Fruit fly (Drosophila melanogaster): Measurements from ENCODE around the gene CG32091.

Gene CG32091

DNA sequence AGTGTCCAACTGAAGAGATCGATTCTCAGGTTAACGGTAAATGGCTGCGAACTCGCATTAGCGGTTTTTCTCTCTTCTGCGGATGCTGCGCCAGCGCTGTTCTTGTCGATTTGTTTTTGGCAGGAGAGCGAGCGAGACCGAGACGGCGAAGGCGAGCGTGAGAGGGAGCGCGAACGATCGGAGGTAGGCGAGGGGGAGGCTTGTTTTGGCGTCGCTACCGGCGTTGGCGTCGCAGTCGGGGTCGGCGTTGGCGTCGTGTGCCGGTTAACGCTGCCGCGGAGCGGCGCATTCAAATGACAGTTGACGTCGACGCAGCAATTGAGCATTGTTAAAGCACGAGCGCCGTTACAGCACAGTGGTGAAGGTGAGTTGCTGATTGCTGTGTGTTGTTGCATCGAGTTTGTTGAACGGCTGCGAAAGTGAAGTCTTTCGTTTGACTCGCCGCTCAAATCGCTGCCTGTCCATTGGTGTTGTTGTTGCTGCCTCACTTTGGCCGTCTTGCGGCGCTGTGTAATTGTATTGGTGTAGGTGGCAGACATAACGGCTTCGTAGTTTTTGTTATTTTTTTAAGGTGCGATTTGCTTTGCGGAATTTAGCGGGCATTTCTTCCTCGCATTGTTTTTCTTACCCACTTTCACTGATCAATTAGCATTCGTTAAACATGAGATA, 44.3 kb upstream of the CG32091 start (continued):
- peak; percentile 38 for TF ChIP-seq oc (tag; optimal IDR thresholded peaks at IDR 0.05)
- no peak for TF ChIP-seq CG6254 (GFP tag; optimal IDR thresholded peaks at IDR 0.05)
- TF ChIP-seq jing (GFP tag; optimal IDR thresholded peaks at IDR 0.05): no peak
- 0 out of 2 replicates have a peak, but pooled peaks have one; percentile 16 for TF ChIP-seq dimm (GFP tag; IDR thresholded peaks at IDR 0.05)
- TF ChIP-seq insv (GFP tag; optimal IDR thresholded peaks at IDR 0.05): no peak
- TF ChIP-seq repo (GFP tag; optimal IDR thresholded peaks at IDR 0.05): no peak
- no peak; the same call in 2 of the 3 replicates for TF ChIP-seq B-H1 (GFP tag; IDR thresholded peaks at IDR 0.05)
- no peak for TF ChIP-seq Hr3 (GFP tag; optimal IDR thresholded peaks at IDR 0.05)
- no peak for TF ChIP-seq usp (GFP tag; optimal IDR thresholded peaks at IDR 0.05)
- TF ChIP-seq btn (GFP tag; optimal IDR thresholded peaks at IDR 0.05): no peak
- TF ChIP-seq grau (tag; optimal IDR thresholded peaks at IDR 0.05): no peak
- peak; percentile 88 for TF ChIP-seq CG4360 (GFP tag; IDR thresholded peaks at IDR 0.05)
- no peak for TF ChIP-seq Tbp (GFP tag; optimal IDR thresholded peaks at IDR 0.05)
- peak; percentile 16; the same call in 1 of the 3 replicates for TF ChIP-seq Aef1 (GFP tag; IDR thresholded peaks at IDR 0.05)
- no peak for TF ChIP-seq Lim3 (GFP tag; IDR thresholded peaks at IDR 0.05)
- TF ChIP-seq sens (GFP tag): no peak
- no peak for TF ChIP-seq CG17568 (GFP tag; optimal IDR thresholded peaks at IDR 0.05)
- TF ChIP-seq CG13424 (tag; optimal IDR thresholded peaks at IDR 0.05): no peak
- no peak for TF ChIP-seq CG18599 (GFP tag; optimal IDR thresholded peaks at IDR 0.05)
- no peak for TF ChIP-seq CG2129 (GFP tag; IDR thresholded peaks at IDR 0.05; ENCODE audit: partially characterized antibody)
- TF ChIP-seq maf-S (GFP tag; optimal IDR thresholded peaks at IDR 0.05): no peak
- TF ChIP-seq CG3847 (GFP tag; IDR thresholded peaks at IDR 0.05): 0 out of 2 replicates have a peak, but pooled peaks have one; percentile 9
- TF ChIP-seq Atf-2 (GFP tag; optimal IDR thresholded peaks at IDR 0.05): no peak
- no peak for TF ChIP-seq seq (GFP tag; IDR thresholded peaks at IDR 0.05)
- TF ChIP-seq CG11504 (tag; optimal IDR thresholded peaks at IDR 0.05): no peak
- TF ChIP-seq sens-2 (GFP tag; IDR thresholded peaks at IDR 0.05): no peak
- TF ChIP-seq Dip2 (GFP tag; IDR thresholded peaks at IDR 0.05): no peak
- no peak for TF ChIP-seq mam (GFP tag; optimal IDR thresholded peaks at IDR 0.05)
- no peak for TF ChIP-seq cwo (GFP tag; optimal IDR thresholded peaks at IDR 0.05)
- TF ChIP-seq Hr39 (optimal IDR thresholded peaks at IDR 0.05): no peak
- TF ChIP-seq CG1832 (GFP tag; optimal IDR thresholded peaks at IDR 0.05): peak; percentile 90
- TF ChIP-seq Blimp-1 (GFP tag; optimal IDR thresholded peaks at IDR 0.05): peak; percentile 83
- no peak for TF ChIP-seq CG31388 (GFP tag; optimal IDR thresholded peaks at IDR 0.05)
- TF ChIP-seq D19B (GFP tag; optimal IDR thresholded peaks at IDR 0.05): no peak
- TF ChIP-seq inv (GFP tag; IDR thresholded peaks at IDR 0.05; ENCODE audit: partially characterized antibody): 0 out of 2 replicates have a peak, but pooled peaks have one; percentile 21
- no peak for TF ChIP-seq CG18262 (tag; optimal IDR thresholded peaks at IDR 0.05)
- TF ChIP-seq CG31365 (tag; optimal IDR thresholded peaks at IDR 0.05): no peak
- no peak for TF ChIP-seq klu (GFP tag; IDR thresholded peaks at IDR 0.05)
- no peak for TF ChIP-seq CG7372 (GFP tag; IDR thresholded peaks at IDR 0.05)
- no peak for TF ChIP-seq Elba2 (GFP tag; optimal IDR thresholded peaks at IDR 0.05)
- peak; percentile 36; the same call in 1 of the 3 replicates for TF ChIP-seq gce (GFP tag; IDR thresholded peaks at IDR 0.05)
- no peak for TF ChIP-seq CG7928 (GFP tag; optimal IDR thresholded peaks at IDR 0.05)
- no peak for TF ChIP-seq CG4424 (GFP tag; optimal IDR thresholded peaks at IDR 0.05)
- TF ChIP-seq E2f1 (GFP tag; IDR thresholded peaks at IDR 0.05): no peak
- no peak for TF ChIP-seq zfh2 (GFP tag; optimal IDR thresholded peaks at IDR 0.05)
- TF ChIP-seq pb (GFP tag; optimal IDR thresholded peaks at IDR 0.05): no peak
- TF ChIP-seq CG12155 (GFP tag; optimal IDR thresholded peaks at IDR 0.05): no peak
- TF ChIP-seq CG34224 (GFP tag; IDR thresholded peaks at IDR 0.05; ENCODE audit: partially characterized antibody): 0 out of 3 replicates have a peak, but pooled peaks have one; percentile 20
- no peak for TF ChIP-seq Oli (tag; optimal IDR thresholded peaks at IDR 0.05)
- TF ChIP-seq CG2875 (GFP tag; optimal IDR thresholded peaks at IDR 0.05): no peak
- TF ChIP-seq CG12744 (GFP tag; optimal IDR thresholded peaks at IDR 0.05): no peak
